Fruit fly (Drosophila melanogaster): ENCODE data around the gene CG14551.

- TF ChIP-seq CG14711 (tag; optimal IDR thresholded peaks at IDR 0.05) = peak; percentile 67
- no peak for TF ChIP-seq CG7101 (tag; optimal IDR thresholded peaks at IDR 0.05)
- TF ChIP-seq CG5204 (GFP tag; optimal IDR thresholded peaks at IDR 0.05) = no peak
- no peak for TF ChIP-seq Mnt (GFP tag; optimal IDR thresholded peaks at IDR 0.05)
- no peak for TF ChIP-seq cnc (optimal IDR thresholded peaks at IDR 0.05)
- TF ChIP-seq toe (GFP tag; optimal IDR thresholded peaks at IDR 0.05) = no peak
- TF ChIP-seq tj (GFP tag; optimal IDR thresholded peaks at IDR 0.05) = peak; percentile 47
- no peak for TF ChIP-seq CG1620 (GFP tag; optimal IDR thresholded peaks at IDR 0.05)
- TF ChIP-seq Crg-1 (GFP tag; optimal IDR thresholded peaks at IDR 0.05) = no peak
- no peak for TF ChIP-seq CG11617 (GFP tag; optimal IDR thresholded peaks at IDR 0.05)
Observed at dm6 chr3R:26099238-26099637, 36.4 kb upstream of the CG14551 start.

All from whole organism, adult.